Worm (Caenorhabditis elegans) whole organism, midembryonic: ENCODE results near the gene srw-133.

Source experiments
- cog-1 ChIP-seq: sonication (generic microtip); optimal IDR thresholded peaks from 2 replicates; lab custom pipeline; 2016; ENCODE audit warnings: missing genetic modification characterization, missing compliant biosample characterization
- flt-1 ChIP-seq: fragments of 200-800 bp; sonication (Bioruptor generic); IDR thresholded peaks from 2 replicates; pipeline ENCODE4 v1.3.6; 2022; ENCODE audit warnings: missing genetic modification characterization, missing compliant biosample characterization
- med-1 ChIP-seq: sonication (generic microtip); optimal IDR thresholded peaks from 2 replicates; lab custom pipeline; 2017; ENCODE audit warnings: missing genetic modification characterization, mild to moderate bottlenecking, missing compliant biosample characterization, antibody characterized with exemption, missing genetic modification reagents; ENCODE audit not compliant: insufficient read depth
- ref-1 ChIP-seq: fragments of 200-800 bp; sonication (Bioruptor generic); conservative IDR thresholded peaks from 2 replicates; pipeline ENCODE4 v1.3.6; 2022; ENCODE audit warnings: missing genetic modification reagents, missing genetic modification characterization, missing compliant biosample characterization
- tab-1 ChIP-seq: fragments of 200-800 bp; sonication (Bioruptor generic); IDR thresholded peaks from 2 replicates; pipeline ENCODE4 v1.3.6; 2022; ENCODE audit warnings: missing genetic modification characterization, missing compliant biosample characterization
- ztf-23 ChIP-seq: fragments of 200-800 bp; sonication (Bioruptor generic); IDR thresholded peaks from 2 replicates; pipeline ENCODE4 v1.3.6; 2022; ENCODE audit warnings: missing genetic modification reagents, missing genetic modification characterization, missing compliant biosample characterization

DNA sequence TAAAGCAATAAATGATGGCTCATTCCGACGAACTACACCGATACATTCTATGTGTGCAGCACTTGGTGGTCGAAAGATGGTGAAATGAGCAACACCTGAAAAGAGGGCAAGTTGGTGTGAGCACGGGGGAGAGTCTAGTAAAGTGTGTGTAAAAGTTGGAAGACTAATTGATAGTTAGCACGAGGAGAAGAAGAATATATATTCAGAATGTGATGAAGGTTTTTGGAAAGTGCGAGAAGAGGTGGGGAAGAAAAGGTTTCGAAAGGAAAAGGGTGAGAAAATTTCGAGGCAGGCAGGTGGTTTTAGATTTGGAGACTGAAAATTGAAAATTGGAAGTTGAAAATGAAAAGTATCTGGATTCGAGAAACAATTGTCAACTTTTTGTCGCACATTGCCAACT lies 37.7 kb upstream of the srw-133 start, which contains the start of gene Y45G5AM.6:
- TF ChIP-seq med-1 (GFP tag; lab: Kevin White, UChicago) (no peak), flt-1 (no peak), ref-1 (no peak), cog-1 (no peak), tab-1 (GFP tag; lab: Robert Waterston, UW) (no peak), ztf-23 (no peak)
